Worm (Caenorhabditis elegans): ENCODE data around the gene uso-1.

The uso-1 gene

ce11 chrIV:13422200-13422599 is 32.4 kb downstream of the uso-1 start, which contains the start of gene nol-9:
Gene nol-9, plus strand, starts transcription at chrIV:13422500.
- TF ChIP-seq nhr-77 (tag; optimal IDR thresholded peaks at IDR 0.05) (no peak), nhr-12 (tag; optimal IDR thresholded peaks at IDR 0.05) (no peak), nhr-23 (tag; optimal IDR thresholded peaks at IDR 0.05) (no peak), eor-1 (tag; optimal IDR thresholded peaks at IDR 0.05) (no peak), pha-4 (tag; optimal IDR thresholded peaks at IDR 0.05) (no peak), nhr-28 (tag; optimal IDR thresholded peaks at IDR 0.05) (no peak), nhr-67 (tag; optimal IDR thresholded peaks at IDR 0.05) (no peak), ceh-16 (tag; optimal IDR thresholded peaks at IDR 0.05) (no peak)

- no peak for TF ChIP-seq daf-12 (tag; optimal IDR thresholded peaks at IDR 0.05)
- TF ChIP-seq nhr-11 (tag; optimal IDR thresholded peaks at IDR 0.05), result no peak
- no peak for TF ChIP-seq ceh-16 (tag; optimal IDR thresholded peaks at IDR 0.05)
- no peak for TF ChIP-seq lsy-12 (tag; optimal IDR thresholded peaks at IDR 0.05)
- TF ChIP-seq fkh-10 (GFP tag; optimal IDR thresholded peaks at IDR 0.05), result no peak
- no peak for TF ChIP-seq elt-1 (tag; optimal IDR thresholded peaks at IDR 0.05)
- peak; percentile 8 for TF ChIP-seq hmg-11 (tag; optimal IDR thresholded peaks at IDR 0.05)
- TF ChIP-seq ztf-4 (tag; optimal IDR thresholded peaks at IDR 0.05), result no peak
- no peak for TF ChIP-seq nhr-77 (tag; optimal IDR thresholded peaks at IDR 0.05)
- TF ChIP-seq fos-1 (tag; optimal IDR thresholded peaks at IDR 0.05), result no peak
- TF ChIP-seq nhr-76 (tag; optimal IDR thresholded peaks at IDR 0.05), result no peak
- TF ChIP-seq pha-4 (tag; optimal IDR thresholded peaks at IDR 0.05), result peak; percentile 47
- no peak for TF ChIP-seq zag-1 (tag; optimal IDR thresholded peaks at IDR 0.05)
- TF ChIP-seq fkh-2 (tag; optimal IDR thresholded peaks at IDR 0.05), result no peak
These were observed 38.8 kb downstream of the uso-1 start, which contains the start of the genes pik-1 and aptf-2 for ce11 chrIV:13415739-13416271. Gene pik-1, plus strand, starts transcription at chrIV:13416041. Gene aptf-2, minus strand, starts transcription at chrIV:13416051.

ce11 chrIV:13412845-13413383 is 41.7 kb downstream of the uso-1 start, which contains the start of gene gcl-1:
Gene gcl-1, minus strand, starts transcription at chrIV:13412895.
- TF ChIP-seq eor-1 (tag; optimal IDR thresholded peaks at IDR 0.05), result no peak
- no peak for TF ChIP-seq fkh-2 (tag; optimal IDR thresholded peaks at IDR 0.05)
- TF ChIP-seq snpc-4 (tag; optimal IDR thresholded peaks at IDR 0.05), result peak; percentile 25
- TF ChIP-seq pha-4 (tag; optimal IDR thresholded peaks at IDR 0.05), result peak; percentile 62
- no peak for TF ChIP-seq nhr-43 (tag; optimal IDR thresholded peaks at IDR 0.05; ENCODE audit: poor library complexity, severe bottlenecking)
- TF ChIP-seq elt-2 (tag; optimal IDR thresholded peaks at IDR 0.05), result peak; percentile 5
- peak; percentile 50 for TF ChIP-seq hmg-11 (tag; optimal IDR thresholded peaks at IDR 0.05)
- TF ChIP-seq nhr-237 (tag; optimal IDR thresholded peaks at IDR 0.05), result no peak
- TF ChIP-seq nhr-23 (tag; optimal IDR thresholded peaks at IDR 0.05), result no peak

- no peak for TF ChIP-seq nhr-76 (tag; optimal IDR thresholded peaks at IDR 0.05)
- no peak for TF ChIP-seq nhr-67 (tag; optimal IDR thresholded peaks at IDR 0.05)
- TF ChIP-seq skn-1 (tag; optimal IDR thresholded peaks at IDR 0.05), result no peak
- TF ChIP-seq ceh-28 (tag; optimal IDR thresholded peaks at IDR 0.05), result no peak
- TF ChIP-seq aly-2 (tag; optimal IDR thresholded peaks at IDR 0.05), result no peak
- peak; percentile 30 for TF ChIP-seq nhr-25 (tag; optimal IDR thresholded peaks at IDR 0.05)
- no peak for TF ChIP-seq nhr-12 (tag; optimal IDR thresholded peaks at IDR 0.05)
- TF ChIP-seq elt-1 (tag; optimal IDR thresholded peaks at IDR 0.05), result no peak
These were observed 46.6 kb downstream of the uso-1 start, which contains the start of gene Y62E10A.19 for ce11 chrIV:13408018-13408417. Gene Y62E10A.19, minus strand, starts transcription at chrIV:13408306.

ce11 chrIV:13400456-13401364 is 53.9 kb downstream of the uso-1 start, which contains the start of the genes memi-2 and cyp-31A5:
Gene memi-2, minus strand, starts transcription at chrIV:13400506.
Gene cyp-31A5, plus strand, starts transcription at chrIV:13401289.
- TF ChIP-seq nhr-23 (tag; optimal IDR thresholded peaks at IDR 0.05) (no peak), nhr-76 (tag; optimal IDR thresholded peaks at IDR 0.05) (no peak), ceh-9 (tag; optimal IDR thresholded peaks at IDR 0.05) (no peak), aly-2 (tag; optimal IDR thresholded peaks at IDR 0.05) (no peak), nhr-12 (tag; optimal IDR thresholded peaks at IDR 0.05) (no peak), ceh-28 (tag; optimal IDR thresholded peaks at IDR 0.05) (no peak), lsy-12 (tag; optimal IDR thresholded peaks at IDR 0.05) (no peak), R02D3.7 (tag; optimal IDR thresholded peaks at IDR 0.05) (no peak), nhr-11 (tag; optimal IDR thresholded peaks at IDR 0.05) (no peak), zag-1 (tag; optimal IDR thresholded peaks at IDR 0.05) (no peak), egl-27 (tag; optimal IDR thresholded peaks at IDR 0.05) (no peak), nhr-25 (tag; optimal IDR thresholded peaks at IDR 0.05) (no peak)

Measured in whole organism, L3 larva.